Worm (Caenorhabditis elegans): Measurements from ENCODE around the gene C14C6.8.

DNA sequence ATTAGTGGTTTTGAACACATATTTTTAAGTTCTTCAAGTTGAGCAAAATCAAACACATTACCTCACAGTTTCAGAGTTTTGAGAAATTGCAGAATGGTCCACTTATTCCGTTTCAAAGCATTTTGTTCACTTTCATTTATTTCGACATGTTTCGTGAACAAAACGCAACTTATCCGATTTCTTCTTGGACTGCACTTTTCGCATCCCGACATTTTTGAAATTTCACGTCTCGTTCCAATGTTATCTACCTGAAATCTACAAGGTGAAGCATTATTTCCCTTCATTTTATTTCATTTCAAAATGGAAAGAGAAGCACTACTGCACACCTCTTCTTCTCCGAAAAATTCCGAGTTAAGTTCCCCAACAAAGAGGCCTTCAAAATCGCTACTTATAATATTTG is 37.2 kb upstream of the C14C6.8 start, which contains the start of gene ZK488.6:
- TF ChIP-seq nhr-25 (tag; optimal IDR thresholded peaks at IDR 0.05) (no peak), lin-13 (GFP tag; optimal IDR thresholded peaks at IDR 0.05) (no peak), ceh-82 (tag; optimal IDR thresholded peaks at IDR 0.05) (no peak), skn-1 (tag; optimal IDR thresholded peaks at IDR 0.05) (no peak), unc-62 (GFP tag; optimal IDR thresholded peaks at IDR 0.05) (no peak), lsy-2 (tag; optimal IDR thresholded peaks at IDR 0.05) (no peak), snpc-4 (tag; optimal IDR thresholded peaks at IDR 0.05) (no peak), ama-1 (optimal IDR thresholded peaks at IDR 0.05) (no peak), nhr-10 (tag; optimal IDR thresholded peaks at IDR 0.05) (no peak)
